Worm (Caenorhabditis elegans): Measurements from ENCODE around the gene str-253.

The str-253 gene

DNA sequence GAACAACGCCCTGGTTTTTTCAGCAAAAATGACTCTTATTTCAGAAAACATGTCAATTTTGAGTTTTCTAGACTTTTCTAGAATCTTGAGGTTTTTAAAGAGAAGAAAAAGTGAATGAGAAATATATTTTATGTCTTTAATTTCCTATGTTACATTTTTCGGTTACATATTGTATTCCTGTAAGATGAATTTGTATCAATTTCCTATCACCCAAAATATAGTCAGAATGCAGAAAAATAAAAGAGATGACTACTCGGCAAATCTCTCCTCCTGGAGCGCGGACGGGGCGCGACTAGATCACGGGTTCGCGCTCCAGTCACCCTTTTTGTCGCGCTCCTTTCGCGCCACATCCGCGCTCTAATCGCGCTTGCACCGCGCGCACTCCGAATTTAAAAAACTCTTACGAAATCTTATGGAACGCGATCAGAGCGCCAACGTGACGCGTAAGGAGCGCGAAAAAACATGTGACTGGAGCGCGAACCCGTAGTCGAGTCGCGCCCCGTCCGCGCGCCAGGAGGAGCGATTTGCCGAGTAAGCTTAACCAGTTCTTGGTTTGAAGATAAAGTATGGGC, at the start of gene str-253:
str-253 (minus strand) TSS at position 51 of the 572 bp plus-strand sequence.
- TF ChIP-seq egl-5 (tag; optimal IDR thresholded peaks at IDR 0.05) (no peak), nfya-1 (tag; optimal IDR thresholded peaks at IDR 0.05; ENCODE audit: insufficient read depth) (no peak), skn-1 (tag; optimal IDR thresholded peaks at IDR 0.05) (no peak), eor-1 (tag; optimal IDR thresholded peaks at IDR 0.05) (no peak), ceh-28 (tag; optimal IDR thresholded peaks at IDR 0.05) (no peak), pha-4 (tag; optimal IDR thresholded peaks at IDR 0.05) (no peak), fos-1 (tag; optimal IDR thresholded peaks at IDR 0.05) (no peak), ceh-82 (tag; optimal IDR thresholded peaks at IDR 0.05) (no peak), daf-12 (tag; optimal IDR thresholded peaks at IDR 0.05) (no peak), zag-1 (tag; optimal IDR thresholded peaks at IDR 0.05) (no peak), nhr-43 (tag; optimal IDR thresholded peaks at IDR 0.05; ENCODE audit: poor library complexity, severe bottlenecking) (no peak), nhr-11 (tag; optimal IDR thresholded peaks at IDR 0.05) (no peak), egl-27 (tag; optimal IDR thresholded peaks at IDR 0.05) (no peak), tbx-2 (tag; optimal IDR thresholded peaks at IDR 0.05) (no peak), ZK546.5 (tag; optimal IDR thresholded peaks at IDR 0.05) (no peak), nhr-77 (tag; optimal IDR thresholded peaks at IDR 0.05) (no peak), elt-3 (tag; optimal IDR thresholded peaks at IDR 0.05) (no peak)

- TF ChIP-seq fkh-2 (tag; optimal IDR thresholded peaks at IDR 0.05) = no peak
- no peak for TF ChIP-seq tbx-2 (tag; optimal IDR thresholded peaks at IDR 0.05)
- TF ChIP-seq jun-1 (tag; optimal IDR thresholded peaks at IDR 0.05) = no peak
- no peak for TF ChIP-seq ceh-28 (tag; optimal IDR thresholded peaks at IDR 0.05)
- no peak for TF ChIP-seq ceh-9 (tag; optimal IDR thresholded peaks at IDR 0.05)
- TF ChIP-seq elt-1 (tag; optimal IDR thresholded peaks at IDR 0.05) = no peak
Observed at ce11 chrV:2303775-2304174, 49.4 kb upstream of the str-253 start, which contains the start of gene irld-15. Gene irld-15 (minus strand): TSS chrV:2303875.

ce11 chrV:2300905-2301304, 46.5 kb upstream of the str-253 start, which contains the start of gene Y19D10B.8:
Gene Y19D10B.8 (minus strand): TSS chrV:2301005.
- TF ChIP-seq ceh-16 (tag; optimal IDR thresholded peaks at IDR 0.05) (no peak), egl-5 (tag; optimal IDR thresholded peaks at IDR 0.05) (no peak), nhr-67 (tag; optimal IDR thresholded peaks at IDR 0.05) (no peak), nfya-1 (tag; optimal IDR thresholded peaks at IDR 0.05; ENCODE audit: insufficient read depth) (no peak), elt-3 (tag; optimal IDR thresholded peaks at IDR 0.05) (no peak), skn-1 (tag; optimal IDR thresholded peaks at IDR 0.05) (no peak), ztf-11 (tag; optimal IDR thresholded peaks at IDR 0.05) (no peak), fkh-10 (GFP tag; optimal IDR thresholded peaks at IDR 0.05) (no peak), nhr-43 (tag; optimal IDR thresholded peaks at IDR 0.05; ENCODE audit: poor library complexity, severe bottlenecking) (no peak), ceh-28 (tag; optimal IDR thresholded peaks at IDR 0.05) (no peak), lin-39 (tag; optimal IDR thresholded peaks at IDR 0.05) (no peak), lin-15B (tag; optimal IDR thresholded peaks at IDR 0.05) (no peak), elt-2 (tag; optimal IDR thresholded peaks at IDR 0.05) (no peak), elt-1 (tag; optimal IDR thresholded peaks at IDR 0.05) (no peak), nhr-237 (tag; optimal IDR thresholded peaks at IDR 0.05) (no peak), zag-1 (tag; optimal IDR thresholded peaks at IDR 0.05) (no peak), tbx-2 (tag; optimal IDR thresholded peaks at IDR 0.05) (no peak), nhr-76 (tag; optimal IDR thresholded peaks at IDR 0.05) (no peak)

ce11 chrV:2294577-2294976, 40.2 kb upstream of the str-253 start, which contains the start of gene nhr-226:
Gene nhr-226 (plus strand): TSS chrV:2294877.
- TF ChIP-seq ceh-9 (tag; optimal IDR thresholded peaks at IDR 0.05) (no peak), nhr-23 (tag; optimal IDR thresholded peaks at IDR 0.05) (no peak), elt-2 (tag; optimal IDR thresholded peaks at IDR 0.05) (peak; percentile 44), ceh-16 (tag; optimal IDR thresholded peaks at IDR 0.05) (no peak), pqm-1 (tag; optimal IDR thresholded peaks at IDR 0.05) (peak; percentile 31), nhr-28 (tag; optimal IDR thresholded peaks at IDR 0.05) (no peak), snpc-4 (tag; optimal IDR thresholded peaks at IDR 0.05) (no peak)

- TF ChIP-seq fkh-10 (GFP tag; optimal IDR thresholded peaks at IDR 0.05) (no peak), elt-2 (tag; optimal IDR thresholded peaks at IDR 0.05) (peak; percentile 37), nhr-43 (tag; optimal IDR thresholded peaks at IDR 0.05; ENCODE audit: poor library complexity, severe bottlenecking) (no peak), eor-1 (tag; optimal IDR thresholded peaks at IDR 0.05) (no peak), nfya-1 (tag; optimal IDR thresholded peaks at IDR 0.05; ENCODE audit: insufficient read depth) (no peak), fkh-2 (tag; optimal IDR thresholded peaks at IDR 0.05) (no peak), skn-1 (tag; optimal IDR thresholded peaks at IDR 0.05) (no peak)
Observed at ce11 chrV:2292240-2292639, 37.8 kb upstream of the str-253 start, which contains the start of gene nhr-115. Gene nhr-115 (plus strand): TSS chrV:2292540.
